Worm (Caenorhabditis elegans) whole organism, midembryonic: Measurements from ENCODE around the gene clec-43.

Source experiments
- T22C8.4 ChIP-seq: fragments of 200-800 bp; sonication (Bioruptor generic); IDR thresholded peaks from 2 replicates; pipeline ENCODE4 v1.3.6; 2022; ENCODE audit warnings: missing genetic modification characterization, missing compliant biosample characterization
- cog-1 ChIP-seq: sonication (generic microtip); optimal IDR thresholded peaks from 2 replicates; lab custom pipeline; 2016; ENCODE audit warnings: missing genetic modification characterization, missing compliant biosample characterization
- flt-1 ChIP-seq: fragments of 200-800 bp; sonication (Bioruptor generic); IDR thresholded peaks from 2 replicates; pipeline ENCODE4 v1.3.6; 2022; ENCODE audit warnings: missing genetic modification characterization, missing compliant biosample characterization
- klf-2 ChIP-seq: fragments of 200-800 bp; sonication (Bioruptor generic); conservative IDR thresholded peaks from 2 replicates; pipeline ENCODE4 v1.3.6; 2022; ENCODE audit warnings: missing genetic modification reagents, missing genetic modification characterization, missing compliant biosample characterization
- tab-1 ChIP-seq: fragments of 200-800 bp; sonication (Bioruptor generic); IDR thresholded peaks from 2 replicates; pipeline ENCODE4 v1.3.6; 2022; ENCODE audit warnings: missing genetic modification characterization, missing compliant biosample characterization
- ztf-23 ChIP-seq: fragments of 200-800 bp; sonication (Bioruptor generic); IDR thresholded peaks from 2 replicates; pipeline ENCODE4 v1.3.6; 2022; ENCODE audit warnings: missing genetic modification reagents, missing genetic modification characterization, missing compliant biosample characterization
- ztf-29 ChIP-seq: fragments of 200-800 bp; sonication (Bioruptor generic); IDR thresholded peaks from 2 replicates; pipeline ENCODE4 v1.3.6; 2022; ENCODE audit warnings: missing genetic modification reagents, missing genetic modification characterization, missing compliant biosample characterization

DNA sequence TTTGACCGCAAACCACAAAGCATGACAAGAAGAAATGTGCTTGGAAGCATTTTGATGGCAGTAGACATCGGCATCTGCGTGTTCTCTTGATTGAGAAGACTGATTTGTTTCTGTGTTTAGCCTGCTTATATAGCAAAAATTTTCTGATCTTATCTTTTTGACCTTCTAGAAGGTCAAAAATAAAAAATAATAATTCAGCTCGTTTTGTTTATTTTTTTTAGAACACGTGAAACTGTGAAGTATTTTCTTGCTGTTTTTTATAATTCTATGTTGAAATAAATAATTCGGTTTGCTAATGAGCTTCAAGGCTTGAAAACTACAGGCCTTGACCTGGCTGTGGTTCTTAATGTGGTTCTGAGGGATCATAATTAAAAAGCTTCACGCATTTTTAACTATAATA, 16.5 kb upstream of the clec-43 start, which contains the start of gene R07C3.13:
- TF ChIP-seq ztf-23 (GFP tag; lab: Robert Waterston, UW) (no peak), T22C8.4 (GFP tag; lab: Robert Waterston, UW) (no peak), cog-1 (tag; lab: Kevin White, UChicago) (no peak), flt-1 (GFP tag; lab: Robert Waterston, UW) (no peak), tab-1 (no peak), klf-2 (GFP tag; lab: Robert Waterston, UW) (no peak), ztf-29 (no peak)
